Worm (Caenorhabditis elegans): ENCODE measurements around the gene trcs-2.

Gene trcs-2

DNA sequence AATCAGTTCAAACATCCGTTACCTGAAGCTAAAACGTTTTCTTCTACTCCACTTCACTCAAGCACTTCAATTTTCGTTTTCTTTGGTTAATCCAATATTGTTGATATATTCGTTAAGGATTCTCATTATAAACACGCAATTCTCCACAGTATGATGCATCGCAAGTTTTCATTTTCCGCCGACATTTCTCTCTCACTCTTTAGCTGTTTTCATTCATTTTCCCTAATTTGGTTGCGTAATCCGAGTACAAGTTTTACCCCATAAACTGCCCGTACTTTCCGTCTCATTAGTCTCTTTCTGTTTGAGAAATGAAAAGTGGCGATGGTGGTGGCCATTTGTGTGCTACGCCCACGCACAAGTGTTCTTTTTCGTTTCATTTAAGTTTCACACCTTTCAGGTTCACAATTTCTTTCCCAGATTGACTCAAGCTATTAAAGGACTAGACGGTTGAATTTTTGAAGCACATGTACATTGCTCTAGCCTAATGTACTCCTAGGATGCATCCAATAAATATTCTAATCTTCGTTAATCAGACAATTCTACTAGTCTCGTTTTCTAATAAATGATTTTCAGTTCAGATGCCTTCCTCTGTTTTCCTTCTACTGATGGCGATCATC lies 30.8 kb upstream of the trcs-2 start, which contains the start of gene C34C6.3:
Gene C34C6.3, plus strand, starts transcription at position 567 of the 617 bp plus-strand sequence.
- no peak for TF ChIP-seq mec-3 (tag; optimal IDR thresholded peaks at IDR 0.05; ENCODE audit: borderline replicate concordance)
- TF ChIP-seq K02D7.2 (tag; optimal IDR thresholded peaks at IDR 0.05): no peak
- TF ChIP-seq tbx-2 (tag; optimal IDR thresholded peaks at IDR 0.05): no peak
- TF ChIP-seq odd-2 (tag; optimal IDR thresholded peaks at IDR 0.05): no peak
- no peak for TF ChIP-seq ceh-30 (tag; optimal IDR thresholded peaks at IDR 0.05)
- TF ChIP-seq pros-1 (tag; optimal IDR thresholded peaks at IDR 0.05): no peak
- no peak for TF ChIP-seq ceh-19 (GFP tag; optimal IDR thresholded peaks at IDR 0.05)
- no peak for TF ChIP-seq hlh-15 (tag; optimal IDR thresholded peaks at IDR 0.05)
- no peak for TF ChIP-seq sdc-2 (tag; optimal IDR thresholded peaks at IDR 0.05)
- TF ChIP-seq che-1 (tag; optimal IDR thresholded peaks at IDR 0.05): no peak
- no peak for TF ChIP-seq unc-42 (tag; optimal IDR thresholded peaks at IDR 0.05)
- no peak for TF ChIP-seq ceh-18 (tag; optimal IDR thresholded peaks at IDR 0.05)
- TF ChIP-seq C08G9.2 (tag; optimal IDR thresholded peaks at IDR 0.05): no peak
- no peak for TF ChIP-seq hlh-6 (tag; optimal IDR thresholded peaks at IDR 0.05)
- TF ChIP-seq fax-1 (tag; optimal IDR thresholded peaks at IDR 0.05): no peak

DNA sequence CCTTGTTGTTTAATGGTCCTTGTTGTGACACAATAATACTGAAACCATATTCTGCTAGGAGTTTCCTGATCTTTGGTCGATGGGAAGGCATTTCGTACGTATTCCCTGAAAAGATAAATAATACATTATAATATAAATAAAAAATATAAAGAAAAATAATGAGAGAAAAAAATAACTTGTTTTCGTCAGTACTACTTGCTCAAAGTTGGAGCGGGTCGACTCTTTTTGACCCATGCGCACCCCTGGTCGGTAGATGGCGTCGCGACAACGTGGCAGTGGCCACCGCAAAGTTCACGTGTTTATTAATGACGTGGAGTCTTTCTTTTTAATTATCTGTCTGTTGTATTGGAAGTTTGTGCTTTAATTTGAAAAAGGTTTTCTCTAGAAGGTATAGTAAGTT lies 26.5 kb upstream of the trcs-2 start, which contains the start of gene C34C6.10:
Gene C34C6.10, minus strand, starts transcription at position 101 of the 400 bp plus-strand sequence.
- no peak for TF ChIP-seq pax-1 (tag; optimal IDR thresholded peaks at IDR 0.05)

DNA sequence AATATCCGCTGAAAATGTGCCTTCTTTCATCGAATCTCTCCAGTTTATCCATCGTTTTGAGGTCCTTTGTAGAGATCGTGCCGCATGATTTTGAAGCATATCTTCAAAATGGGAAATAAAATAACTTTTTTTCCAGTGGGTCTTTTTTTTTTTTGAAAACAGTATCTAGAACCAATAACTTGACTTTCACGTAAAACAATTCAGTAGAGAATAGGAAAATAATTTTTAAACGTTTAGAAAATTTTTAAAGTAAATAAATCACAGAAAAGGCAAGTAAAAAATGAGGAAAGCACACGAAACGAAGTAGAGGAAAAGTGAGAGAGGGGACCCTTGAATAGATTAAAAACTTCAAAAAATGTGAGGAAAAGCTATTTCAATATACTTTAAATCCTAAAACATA lies 23.4 kb upstream of the trcs-2 start, which contains the start of gene chdh-1:
Gene chdh-1, minus strand, starts transcription at position 101 of the 400 bp plus-strand sequence.
- TF ChIP-seq sox-4 (tag; optimal IDR thresholded peaks at IDR 0.05) (no peak), hlh-13 (GFP tag; optimal IDR thresholded peaks at IDR 0.05) (no peak)

DNA sequence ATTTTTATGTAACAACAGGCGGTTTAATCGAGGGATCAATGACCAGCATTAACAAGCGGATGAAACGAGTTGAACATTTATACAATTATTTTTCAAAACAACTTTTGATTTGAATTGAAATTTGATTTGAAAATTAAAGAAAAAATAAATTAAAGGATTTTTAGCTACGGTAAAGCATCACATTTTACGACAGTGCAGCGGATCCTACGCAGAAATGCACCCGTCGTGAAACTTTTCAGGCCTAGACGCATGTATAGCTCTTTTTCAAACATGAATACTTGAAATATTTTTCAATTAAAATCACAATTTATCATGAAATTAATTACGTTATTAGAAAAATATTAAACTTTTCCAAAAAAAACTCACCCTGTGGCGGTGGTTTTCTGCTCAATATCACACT lies 21.2 kb upstream of the trcs-2 start:
- TF ChIP-seq pha-2 (tag; optimal IDR thresholded peaks at IDR 0.05) (no peak), ceh-24 (tag; optimal IDR thresholded peaks at IDR 0.05) (no peak), eyg-1 (tag; optimal IDR thresholded peaks at IDR 0.05) (no peak), C38D4.7 (GFP tag; optimal IDR thresholded peaks at IDR 0.05) (no peak)

DNA sequence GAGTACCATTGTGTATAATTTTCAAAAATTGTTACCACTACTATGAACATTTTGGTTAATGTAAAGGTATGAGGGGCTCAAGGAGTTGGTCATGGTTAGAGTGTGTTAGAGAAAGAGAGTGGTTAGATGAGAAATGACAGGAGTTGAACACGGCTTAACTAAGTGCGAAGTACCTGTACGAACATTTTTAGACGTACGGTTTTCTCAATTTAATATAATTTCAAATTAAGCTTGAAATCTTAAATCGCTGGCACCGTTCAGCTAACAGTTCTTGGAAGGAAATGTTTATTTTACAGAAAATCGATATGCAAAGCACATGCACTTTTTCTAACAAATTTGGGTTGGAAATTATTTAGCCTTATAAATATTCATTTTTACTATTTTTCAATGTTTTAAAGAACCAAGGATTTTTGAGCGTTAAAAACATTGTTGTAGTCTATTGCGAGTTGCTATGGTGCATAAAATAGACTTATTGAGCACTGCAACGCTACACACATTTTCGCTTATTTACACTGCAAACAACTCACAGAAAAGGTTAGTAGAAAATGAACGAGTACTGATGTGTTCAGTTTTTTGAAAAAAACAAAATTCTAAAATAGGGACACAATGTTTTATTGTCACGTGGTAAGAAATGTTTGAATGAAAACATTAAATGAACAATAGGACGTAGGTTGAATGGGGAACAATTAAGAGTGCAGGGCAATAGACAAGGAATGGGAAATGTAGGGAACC lies 20.5 kb upstream of the trcs-2 start, which contains the start of gene sphk-1:
Gene sphk-1, minus strand, starts transcription at position 51 of the 732 bp plus-strand sequence.
- peak; percentile 26 for TF ChIP-seq hlh-30 (tag; optimal IDR thresholded peaks at IDR 0.05; ENCODE audit: insufficient read depth)
- no peak for TF ChIP-seq ceh-9 (tag; optimal IDR thresholded peaks at IDR 0.05)
- TF ChIP-seq sox-4 (tag; optimal IDR thresholded peaks at IDR 0.05): no peak
- TF ChIP-seq sox-2 (GFP tag; IDR thresholded peaks at IDR 0.05): peak; percentile 19; the same call in 1 of the 2 replicates
- TF ChIP-seq hlh-13 (GFP tag; optimal IDR thresholded peaks at IDR 0.05): no peak

DNA sequence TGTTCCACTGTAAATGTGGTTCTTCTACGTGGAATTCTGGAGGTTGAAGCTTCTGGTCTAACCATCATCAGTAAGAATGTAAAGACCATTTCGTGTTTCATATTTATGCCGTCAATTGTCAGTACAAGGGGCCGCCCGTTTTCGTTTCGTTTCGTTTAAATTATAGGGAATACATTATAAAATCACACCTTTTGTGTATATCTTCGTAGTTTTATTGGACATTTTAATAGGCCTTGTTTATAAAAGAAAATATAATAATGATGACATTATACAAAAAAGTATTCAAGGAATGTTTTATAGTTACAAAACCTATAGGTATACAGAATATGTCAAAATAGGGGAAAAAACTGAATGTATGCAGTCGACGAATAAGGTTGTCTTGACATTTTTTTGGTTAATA lies 18.5 kb upstream of the trcs-2 start, which contains the start of gene ceh-7:
Gene ceh-7, minus strand, starts transcription at position 101 of the 400 bp plus-strand sequence.
- TF ChIP-seq ets-4 (tag; optimal IDR thresholded peaks at IDR 0.05) (no peak), tbx-2 (tag; optimal IDR thresholded peaks at IDR 0.05) (no peak), ref-2 (tag; optimal IDR thresholded peaks at IDR 0.05) (no peak), ceh-22 (tag; optimal IDR thresholded peaks at IDR 0.05) (no peak), pros-1 (tag; optimal IDR thresholded peaks at IDR 0.05) (no peak), eyg-1 (tag; optimal IDR thresholded peaks at IDR 0.05) (no peak), npax-4 (tag; optimal IDR thresholded peaks at IDR 0.05) (no peak), K09A11.1 (tag; optimal IDR thresholded peaks at IDR 0.05; ENCODE audit: insufficient read depth) (no peak), sox-4 (tag; optimal IDR thresholded peaks at IDR 0.05) (no peak), nfya-1 (tag; optimal IDR thresholded peaks at IDR 0.05) (no peak), gmeb-2 (tag; optimal IDR thresholded peaks at IDR 0.05) (no peak), K02D7.2 (tag; optimal IDR thresholded peaks at IDR 0.05) (no peak), ceh-9 (tag; optimal IDR thresholded peaks at IDR 0.05) (no peak), pha-2 (tag; optimal IDR thresholded peaks at IDR 0.05) (no peak), fax-1 (tag; optimal IDR thresholded peaks at IDR 0.05) (no peak), pha-4 (tag; optimal IDR thresholded peaks at IDR 0.05) (no peak), ztf-16 (tag; optimal IDR thresholded peaks at IDR 0.05) (no peak), dmd-4 (tag; optimal IDR thresholded peaks at IDR 0.05; ENCODE audit: borderline replicate concordance) (no peak)

Measured in whole organism, late embryonic.